Fruit fly (Drosophila melanogaster) whole organism, embryonic: ENCODE measurements around the gene dysf.

Source experiments
- CG17802 ChIP-seq: fragments of 200-800 bp; sonication (Bioruptor generic); optimal IDR thresholded peaks from 2 replicates; lab custom pipeline; 2018; ENCODE audit warnings: missing biosample characterization, mild to moderate bottlenecking, missing genetic modification characterization, moderate library complexity
- CG3847 ChIP-seq: fragments of 200-800 bp; sonication (Bioruptor generic); IDR thresholded peaks from 2 replicates; pipeline ENCODE4 v1.3.6; 2022; ENCODE audit warnings: missing biosample characterization, missing genetic modification characterization
- CG6765 ChIP-seq: fragments of 200-800 bp; sonication (Bioruptor generic); optimal IDR thresholded peaks from 3 replicates; lab custom pipeline; 2017; ENCODE audit warnings: missing biosample characterization, mild to moderate bottlenecking, missing genetic modification characterization
- Drgx ChIP-seq: fragments of 200-800 bp; sonication (Bioruptor generic); IDR thresholded peaks from 2 replicates; pipeline ENCODE4 v1.3.6; 2022; ENCODE audit warnings: missing biosample characterization, missing genetic modification characterization
- Lpt ChIP-seq: fragments of >200 bp; optimal IDR thresholded peaks from 2 replicates; lab custom pipeline; 2018; ENCODE audit warnings: missing biosample characterization, missing genetic modification characterization
- MTF-1 ChIP-seq: fragments of 200-800 bp; sonication (Bioruptor generic); optimal IDR thresholded peaks from 2 replicates; lab custom pipeline; 2018; ENCODE audit warnings: missing biosample characterization, mild to moderate bottlenecking, missing genetic modification characterization, borderline replicate concordance
- Max ChIP-seq: fragments of 200-800 bp; sonication (Bioruptor generic); optimal IDR thresholded peaks from 2 replicates; lab custom pipeline; 2016; ENCODE audit warnings: missing biosample characterization, mild to moderate bottlenecking, missing genetic modification characterization
- bcd ChIP-seq: fragments of 200-800 bp; sonication (Bioruptor generic); optimal IDR thresholded peaks from 2 replicates; lab custom pipeline; 2017; ENCODE audit warnings: missing biosample characterization, mild to moderate bottlenecking, missing genetic modification characterization
- jumu ChIP-seq: fragments of 200-800 bp; sonication (Bioruptor generic); optimal IDR thresholded peaks from 3 replicates; lab custom pipeline; 2016; ENCODE audit warnings: missing biosample characterization, missing genetic modification characterization
- lbe ChIP-seq: fragments of 200-800 bp; sonication (Bioruptor generic); optimal IDR thresholded peaks from 2 replicates; lab custom pipeline; 2016; ENCODE audit warnings: missing biosample characterization, mild to moderate bottlenecking, missing genetic modification characterization
- ranshi ChIP-seq: fragments of 200-800 bp; sonication (Bioruptor generic); IDR thresholded peaks from 2 replicates; pipeline ENCODE4 v1.3.6; 2022; ENCODE audit warnings: missing biosample characterization, missing genetic modification characterization
- sens ChIP-seq: fragments of 200-800 bp; sonication (Bioruptor generic); peaks from one replicate; lab custom pipeline; 2016; ENCODE audit warnings: missing biosample characterization, missing genetic modification characterization
- tio ChIP-seq: fragments of 200-800 bp; sonication (Bioruptor generic); optimal IDR thresholded peaks from 2 replicates; lab custom pipeline; 2017; ENCODE audit warnings: missing biosample characterization, missing genetic modification characterization, inconsistent platforms
- zfh2 ChIP-seq: fragments of 200-800 bp; sonication (Bioruptor generic); optimal IDR thresholded peaks from 2 replicates; lab custom pipeline; 2016; ENCODE audit warnings: missing biosample characterization, missing genetic modification characterization

- TF ChIP-seq CG6765 (GFP tag; lab: Kevin White, UChicago) (no peak), bcd (GFP tag; lab: Kevin White, UChicago) (no peak), CG17802 (tag; lab: Kevin White, UChicago) (no peak), jumu (GFP tag; lab: Kevin White, UChicago) (no peak), Drgx (GFP tag; lab: Robert Waterston, UW) (no peak), sens (GFP tag; lab: Kevin White, UChicago) (no peak), lbe (GFP tag; lab: Kevin White, UChicago) (no peak), Max (GFP tag; lab: Kevin White, UChicago) (no peak), Lpt (GFP tag; lab: Kevin White, UChicago) (no peak), tio (GFP tag; lab: Kevin White, UChicago) (no peak), ranshi (GFP tag; lab: Robert Waterston, UW) (no peak), CG3847 (GFP tag; lab: Robert Waterston, UW) (no peak), zfh2 (GFP tag; lab: Kevin White, UChicago) (no peak), MTF-1 (no peak)
Measured at dm6 chr3R:26034643-26035368, 63.7 kb downstream of the dysf start.
